Fruit fly (Drosophila melanogaster) whole organism, prepupa: ENCODE data around the gene vsg.

ENCODE experiments used
- Blimp-1 ChIP-seq: fragments of 200-800 bp; sonication (Bioruptor generic); optimal IDR thresholded peaks from 3 replicates; lab custom pipeline; 2017; ENCODE audit warnings: missing biosample characterization, missing genetic modification characterization, mild to moderate bottlenecking, moderate library complexity, missing genetic modification reagents
- CG10631 ChIP-seq: fragments of 200-800 bp; sonication (Bioruptor generic); optimal IDR thresholded peaks from 2 replicates; lab custom pipeline; 2016; ENCODE audit warnings: missing biosample characterization, missing genetic modification characterization
- CG10669 ChIP-seq: fragments of 200-800 bp; sonication (Bioruptor generic); optimal IDR thresholded peaks from 3 replicates; lab custom pipeline; 2018; ENCODE audit warnings: missing biosample characterization, mild to moderate bottlenecking, missing genetic modification characterization, moderate library complexity
- CG11762 ChIP-seq: fragments of 200-800 bp; sonication (Bioruptor generic); optimal IDR thresholded peaks from 3 replicates; lab custom pipeline; 2016; ENCODE audit warnings: missing biosample characterization, missing genetic modification characterization; ENCODE audit not compliant: insufficient read depth
- CG11902 ChIP-seq: fragments of 200-800 bp; sonication (Bioruptor generic); optimal IDR thresholded peaks from 3 replicates; lab custom pipeline; 2016; ENCODE audit warnings: missing biosample characterization, missing genetic modification characterization
- CG15336 ChIP-seq: fragments of 200-800 bp; sonication (Bioruptor generic); IDR thresholded peaks from 2 replicates; pipeline ENCODE4 v1.3.6; 2022; ENCODE audit warnings: missing biosample characterization, missing genetic modification characterization
- CG1621 ChIP-seq: fragments of 200-800 bp; sonication (Bioruptor generic); optimal IDR thresholded peaks from 3 replicates; lab custom pipeline; 2018; ENCODE audit warnings: missing biosample characterization, mild to moderate bottlenecking, missing genetic modification characterization
- CG16779 ChIP-seq: fragments of 200-800 bp; sonication (Bioruptor generic); optimal IDR thresholded peaks from 3 replicates; lab custom pipeline; 2017; ENCODE audit warnings: missing biosample characterization, mild to moderate bottlenecking, missing genetic modification characterization
- CG3032 ChIP-seq: fragments of 200-800 bp; optimal IDR thresholded peaks from 2 replicates; lab custom pipeline; 2019; ENCODE audit warnings: missing biosample characterization, mild to moderate bottlenecking, missing genetic modification characterization, moderate library complexity
- CG32006 ChIP-seq: fragments of 200-800 bp; sonication (Bioruptor generic); optimal IDR thresholded peaks from 3 replicates; lab custom pipeline; 2017; ENCODE audit warnings: missing biosample characterization, mild to moderate bottlenecking, missing genetic modification characterization
- CG34406 ChIP-seq: fragments of 200-800 bp; sonication (Bioruptor generic); optimal IDR thresholded peaks from 3 replicates; lab custom pipeline; 2016; ENCODE audit warnings: missing biosample characterization, missing genetic modification characterization
- CG3919 ChIP-seq: fragments of 200-800 bp; sonication (Bioruptor generic); optimal IDR thresholded peaks from 3 replicates; lab custom pipeline; 2016; ENCODE audit warnings: missing biosample characterization, missing genetic modification characterization
- CG4318 ChIP-seq: fragments of 200-800 bp; sonication (Bioruptor generic); optimal IDR thresholded peaks from 3 replicates; lab custom pipeline; 2017; ENCODE audit warnings: missing biosample characterization, mild to moderate bottlenecking, missing genetic modification characterization
- CG6163 ChIP-seq: fragments of 200-800 bp; sonication (Bioruptor generic); IDR thresholded peaks from 3 replicates; pipeline ENCODE4 v1.3.6; 2022; ENCODE audit warnings: missing biosample characterization, missing genetic modification characterization
- CG6276 ChIP-seq: fragments of 200-800 bp; sonication (Bioruptor generic); optimal IDR thresholded peaks from 2 replicates; lab custom pipeline; 2017; ENCODE audit warnings: missing biosample characterization, mild to moderate bottlenecking, missing genetic modification characterization
- CG6792 ChIP-seq: fragments of 200-800 bp; sonication (Bioruptor generic); optimal IDR thresholded peaks from 3 replicates; lab custom pipeline; 2016; ENCODE audit warnings: missing biosample characterization, missing genetic modification characterization
- CG6808 ChIP-seq: fragments of 200-800 bp; sonication (Bioruptor generic); optimal IDR thresholded peaks from 3 replicates; lab custom pipeline; 2017; ENCODE audit warnings: missing biosample characterization, missing genetic modification characterization, mild to moderate bottlenecking, moderate library complexity, missing genetic modification reagents
- CG6854 ChIP-seq: fragments of 200-800 bp; sonication (Bioruptor generic); optimal IDR thresholded peaks from 2 replicates; lab custom pipeline; 2017; ENCODE audit warnings: missing biosample characterization, mild to moderate bottlenecking, missing genetic modification characterization
- CG8119 ChIP-seq: fragments of 200-800 bp; sonication (Bioruptor generic); IDR thresholded peaks from 3 replicates; pipeline ENCODE4 v1.3.6; 2022; ENCODE audit warnings: missing biosample characterization, missing genetic modification characterization
- CG8319 ChIP-seq: fragments of 200-800 bp; sonication (Bioruptor generic); optimal IDR thresholded peaks from 3 replicates; lab custom pipeline; 2016; ENCODE audit warnings: missing biosample characterization, missing genetic modification characterization
- CG8632 ChIP-seq: fragments of 200-800 bp; sonication (Bioruptor generic); optimal IDR thresholded peaks from 3 replicates; lab custom pipeline; 2016; ENCODE audit warnings: missing biosample characterization, missing genetic modification characterization
- CG9139 ChIP-seq: fragments of 200-800 bp; sonication (Bioruptor generic); optimal IDR thresholded peaks from 3 replicates; lab custom pipeline; 2017; ENCODE audit warnings: missing biosample characterization, mild to moderate bottlenecking, missing genetic modification characterization
- Eip75B ChIP-seq: fragments of 200-800 bp; sonication (Bioruptor generic); optimal IDR thresholded peaks from 3 replicates; lab custom pipeline; 2016; ENCODE audit warnings: missing biosample characterization, missing genetic modification characterization
- Eip78C ChIP-seq: fragments of 200-800 bp; sonication (Bioruptor generic); peaks from one replicate; lab custom pipeline; 2016; ENCODE audit warnings: missing biosample characterization, missing genetic modification characterization
- Eip93F ChIP-seq: fragments of 200-800 bp; sonication (Bioruptor generic); optimal IDR thresholded peaks from 2 replicates; lab custom pipeline; 2016; ENCODE audit warnings: missing biosample characterization, mild to moderate bottlenecking, missing genetic modification characterization
- Ets96B ChIP-seq: fragments of 200-800 bp; optimal IDR thresholded peaks from 2 replicates; lab custom pipeline; 2019; ENCODE audit warnings: missing biosample characterization, mild to moderate bottlenecking, missing genetic modification characterization, moderate library complexity
- Hr39 ChIP-seq: fragments of 200-800 bp; sonication (Bioruptor generic); optimal IDR thresholded peaks from 2 replicates; lab custom pipeline; 2016; ENCODE audit warnings: missing biosample characterization, missing genetic modification characterization
- Hr4 ChIP-seq: fragments of 200-800 bp; sonication (Bioruptor generic); optimal IDR thresholded peaks from 3 replicates; lab custom pipeline; 2016; ENCODE audit warnings: missing biosample characterization, missing genetic modification characterization
- Lpt ChIP-seq: fragments of 200-800 bp; sonication (Bioruptor generic); optimal IDR thresholded peaks from 3 replicates; lab custom pipeline; 2016; ENCODE audit warnings: missing biosample characterization, missing genetic modification characterization
- Met ChIP-seq: fragments of 200-800 bp; sonication (Bioruptor generic); optimal IDR thresholded peaks from 3 replicates; lab custom pipeline; 2016; ENCODE audit warnings: missing biosample characterization, missing genetic modification characterization
- Smox ChIP-seq: fragments of 200-800 bp; sonication (Bioruptor generic); optimal IDR thresholded peaks from 3 replicates; lab custom pipeline; 2016; ENCODE audit warnings: missing biosample characterization, missing genetic modification characterization
- Sox14 ChIP-seq: fragments of 200-800 bp; sonication (Bioruptor generic); optimal IDR thresholded peaks from 3 replicates; lab custom pipeline; 2016; ENCODE audit warnings: missing biosample characterization, missing genetic modification characterization
- Sox15 ChIP-seq: fragments of 200-800 bp; sonication (Bioruptor generic); optimal IDR thresholded peaks from 3 replicates; lab custom pipeline; 2016; ENCODE audit warnings: missing biosample characterization, missing genetic modification characterization
- achi ChIP-seq: fragments of 200-800 bp; sonication (Bioruptor generic); optimal IDR thresholded peaks from 3 replicates; lab custom pipeline; 2016; ENCODE audit warnings: missing biosample characterization, missing genetic modification characterization
- acj6 ChIP-seq: fragments of 200-800 bp; sonication (Bioruptor generic); optimal IDR thresholded peaks from 3 replicates; lab custom pipeline; 2016; ENCODE audit warnings: missing biosample characterization, missing genetic modification characterization
- cyc ChIP-seq: fragments of 200-800 bp; sonication (Bioruptor generic); optimal IDR thresholded peaks from 3 replicates; lab custom pipeline; 2016; ENCODE audit warnings: missing biosample characterization, missing genetic modification characterization
- eg ChIP-seq: fragments of 200-800 bp; sonication (Bioruptor generic); IDR thresholded peaks from 3 replicates; pipeline ENCODE4 v1.3.6; 2022; ENCODE audit warnings: missing biosample characterization, missing genetic modification characterization
- esn ChIP-seq: fragments of 200-800 bp; sonication (Bioruptor generic); optimal IDR thresholded peaks from 2 replicates; lab custom pipeline; 2016; ENCODE audit warnings: missing biosample characterization, mild to moderate bottlenecking, missing genetic modification characterization, moderate library complexity
- fd85E ChIP-seq: fragments of 200-800 bp; sonication (Bioruptor generic); optimal IDR thresholded peaks from 3 replicates; lab custom pipeline; 2016; ENCODE audit warnings: missing biosample characterization, missing genetic modification characterization
- lz ChIP-seq: fragments of 200-800 bp; sonication (Bioruptor generic); optimal IDR thresholded peaks from 3 replicates; lab custom pipeline; 2016; ENCODE audit warnings: missing biosample characterization, missing genetic modification characterization
- pdm3 ChIP-seq: fragments of 200-800 bp; sonication (Bioruptor generic); optimal IDR thresholded peaks from 3 replicates; lab custom pipeline; 2016; ENCODE audit warnings: missing biosample characterization, missing genetic modification characterization
- salr ChIP-seq, 2 experiments: fragments of 200-800 bp; sonication (Bioruptor generic); optimal IDR thresholded peaks; 3 replicates each; lab custom pipeline; 2016 to 2018; ENCODE audit warnings: missing biosample characterization in 2 of 2, missing genetic modification characterization in 2 of 2, mild to moderate bottlenecking in 1 of 2
- svp ChIP-seq: fragments of 200-800 bp; sonication (Bioruptor generic); peaks from one replicate; lab custom pipeline; 2016; ENCODE audit warnings: missing biosample characterization, missing genetic modification characterization
- topi ChIP-seq: fragments of 200-800 bp; sonication (Bioruptor generic); optimal IDR thresholded peaks from 3 replicates; lab custom pipeline; 2016; ENCODE audit warnings: missing biosample characterization, missing genetic modification characterization

vsg gene

dm6 chr3L:9729795-9730421 lies 15.8 kb downstream of the vsg start, which contains the start of gene ATPsynB:
ATPsynB (plus strand) TSS chr3L:9729999.
- TF ChIP-seq achi, result peak; percentile 99
- no peak for TF ChIP-seq CG3032 (tag; lab: Kevin White, UChicago)
- peak; percentile 20 for TF ChIP-seq CG6854 (GFP tag; lab: Kevin White, UChicago)
- TF ChIP-seq acj6 (GFP tag; lab: Kevin White, UChicago), result no peak
- peak; percentile 19 for TF ChIP-seq CG1621 (tag; lab: Kevin White, UChicago)
- peak; percentile 19 for TF ChIP-seq esn

- no peak for TF ChIP-seq cyc (GFP tag; lab: Kevin White, UChicago)
- 0 out of 3 replicates have a peak, but pooled peaks have one; percentile 18 for TF ChIP-seq CG8119
Observed at dm6 chr3L:9733563-9733962, 19.4 kb downstream of the vsg start, which contains the start of gene CG6749. CG6749 (minus strand) TSS chr3L:9733807.

- peak; percentile 49 for TF ChIP-seq achi
- TF ChIP-seq pdm3 (GFP tag; lab: Kevin White, UChicago), result peak; percentile 24
- TF ChIP-seq fd85E (GFP tag; lab: Kevin White, UChicago), result no peak
- peak; percentile 50 for TF ChIP-seq CG3032 (tag; lab: Kevin White, UChicago)
- peak; percentile 41 for TF ChIP-seq Hr4 (GFP tag; lab: Kevin White, UChicago)
- TF ChIP-seq Lpt (GFP tag; lab: Kevin White, UChicago), result peak; percentile 16
- TF ChIP-seq CG15336 (GFP tag; lab: Robert Waterston, UW), result peak; percentile 52
- TF ChIP-seq CG10669 (GFP tag; lab: Kevin White, UChicago), result peak; percentile 40
- TF ChIP-seq CG11762 (GFP tag; lab: Kevin White, UChicago), result no peak
- no peak for TF ChIP-seq CG8632 (GFP tag; lab: Kevin White, UChicago)
- peak; percentile 76 for TF ChIP-seq Eip78C (GFP tag; lab: Kevin White, UChicago)
- TF ChIP-seq CG4318, result peak; percentile 10
- TF ChIP-seq eg (GFP tag; lab: Robert Waterston, UW), result peak; percentile 68
- 0 out of 3 replicates have a peak, but pooled peaks have one; percentile 46 for TF ChIP-seq CG8119
- TF ChIP-seq CG16779 (tag; lab: Kevin White, UChicago), result no peak
- TF ChIP-seq CG34406 (GFP tag; lab: Kevin White, UChicago), result peak; percentile 33
- no peak for TF ChIP-seq Smox (GFP tag; lab: Kevin White, UChicago)
- TF ChIP-seq Blimp-1, result peak; percentile 47
- peak; percentile 38 for TF ChIP-seq Eip75B (GFP tag; lab: Kevin White, UChicago)
- peak; percentile 54 for TF ChIP-seq CG3919 (GFP tag; lab: Kevin White, UChicago)
- no peak for TF ChIP-seq Sox15 (GFP tag; lab: Kevin White, UChicago)
- TF ChIP-seq Ets96B (tag; lab: Kevin White, UChicago), result peak; percentile 51
- TF ChIP-seq CG6854 (GFP tag; lab: Kevin White, UChicago), result no peak
- TF ChIP-seq CG6792 (GFP tag; lab: Kevin White, UChicago), result peak; percentile 19
- no peak for TF ChIP-seq Hr39 (GFP tag; lab: Kevin White, UChicago)
- TF ChIP-seq lz, result peak; percentile 18
- TF ChIP-seq topi (GFP tag; lab: Kevin White, UChicago), result peak; percentile 35
- TF ChIP-seq CG8319 (GFP tag; lab: Kevin White, UChicago), result no peak
- TF ChIP-seq Sox14 (GFP tag; lab: Kevin White, UChicago), result no peak
- TF ChIP-seq acj6 (GFP tag; lab: Kevin White, UChicago), result peak; percentile 24
- peak in 1 of 2 experiments; percentile 14 for TF ChIP-seq salr (GFP tag; optimal IDR thresholded peaks at IDR 0.05; lab: Kevin White, UChicago)
- no peak for TF ChIP-seq Eip93F (GFP tag; lab: Kevin White, UChicago)
- no peak for TF ChIP-seq Met (GFP tag; lab: Kevin White, UChicago)
- TF ChIP-seq CG6276, result peak; percentile 9
- peak; percentile 46; the same call in 1 of the 3 replicates for TF ChIP-seq CG6163 (GFP tag; lab: Robert Waterston, UW)
- peak; percentile 18 for TF ChIP-seq CG11902
- TF ChIP-seq svp (GFP tag; lab: Kevin White, UChicago), result no peak
- TF ChIP-seq esn, result peak; percentile 39
- peak; percentile 20 for TF ChIP-seq CG6808
- TF ChIP-seq CG10631, result peak; percentile 34
- TF ChIP-seq CG9139 (GFP tag; lab: Kevin White, UChicago), result no peak
- TF ChIP-seq CG32006 (GFP tag; lab: Kevin White, UChicago), result peak; percentile 44
Observed at dm6 chr3L:9739629-9740028, 25.5 kb downstream of the vsg start.
